Worm (Caenorhabditis elegans) whole organism, L3 larva: Measurements from ENCODE around the gene K07H8.12.

Experiments
- ZK546.5 ChIP-seq: sonication (generic microtip); optimal IDR thresholded peaks from 2 replicates; lab custom pipeline; 2017; ENCODE audit warnings: missing biosample characterization, missing genetic modification characterization
- ama-1 ChIP-seq: fragments of 150-350 bp; optimal IDR thresholded peaks from 2 replicates; lab custom pipeline; 2018
- lin-15B ChIP-seq: fragments of 150-350 bp; optimal IDR thresholded peaks from 2 replicates; lab custom pipeline; 2014; ENCODE audit warnings: missing biosample characterization, missing genetic modification characterization
- mdl-1 ChIP-seq: fragments of 150-350 bp; optimal IDR thresholded peaks from 2 replicates; lab custom pipeline; 2014; ENCODE audit warnings: missing biosample characterization, missing genetic modification characterization
- nfya-1 ChIP-seq: sonication (generic microtip); optimal IDR thresholded peaks from 2 replicates; lab custom pipeline; 2017; ENCODE audit warnings: missing genetic modification characterization, mild to moderate bottlenecking, missing compliant biosample characterization, antibody characterized with exemption, moderate library complexity; ENCODE audit not compliant: insufficient read depth
- nhr-11 ChIP-seq: fragments of 150-350 bp; optimal IDR thresholded peaks from 2 replicates; lab custom pipeline; 2014; ENCODE audit warnings: missing biosample characterization, missing genetic modification characterization
- nhr-12 ChIP-seq: fragments of 150-350 bp; optimal IDR thresholded peaks from 2 replicates; lab custom pipeline; 2014; ENCODE audit warnings: missing biosample characterization, missing genetic modification characterization
- nhr-25 ChIP-seq: sonication (generic microtip); optimal IDR thresholded peaks from 2 replicates; lab custom pipeline; 2017; ENCODE audit warnings: missing biosample characterization, missing genetic modification characterization
- nhr-77 ChIP-seq: fragments of 150-350 bp; optimal IDR thresholded peaks from 2 replicates; lab custom pipeline; 2014; ENCODE audit warnings: missing biosample characterization, missing genetic modification characterization
- skn-1 ChIP-seq: fragments of 150-350 bp; optimal IDR thresholded peaks from 2 replicates; lab custom pipeline; 2014; ENCODE audit warnings: missing biosample characterization, missing genetic modification characterization
- tbx-2 ChIP-seq: sonication (generic microtip); optimal IDR thresholded peaks from 2 replicates; lab custom pipeline; 2016; ENCODE audit warnings: mild to moderate bottlenecking, missing genetic modification characterization, missing compliant biosample characterization
- unc-62 ChIP-seq: fragments of 150-350 bp; sonication (generic microtip); optimal IDR thresholded peaks from 4 replicates; lab custom pipeline; 2014; ENCODE audit warnings: missing biosample characterization, missing genetic modification reagents, missing genetic modification characterization
- zag-1 ChIP-seq: fragments of 150-350 bp; optimal IDR thresholded peaks from 2 replicates; lab custom pipeline; 2014; ENCODE audit warnings: missing biosample characterization, missing genetic modification characterization
- ztf-4 ChIP-seq: fragments of 150-350 bp; optimal IDR thresholded peaks from 2 replicates; lab custom pipeline; 2014; ENCODE audit warnings: missing biosample characterization, missing genetic modification characterization

DNA sequence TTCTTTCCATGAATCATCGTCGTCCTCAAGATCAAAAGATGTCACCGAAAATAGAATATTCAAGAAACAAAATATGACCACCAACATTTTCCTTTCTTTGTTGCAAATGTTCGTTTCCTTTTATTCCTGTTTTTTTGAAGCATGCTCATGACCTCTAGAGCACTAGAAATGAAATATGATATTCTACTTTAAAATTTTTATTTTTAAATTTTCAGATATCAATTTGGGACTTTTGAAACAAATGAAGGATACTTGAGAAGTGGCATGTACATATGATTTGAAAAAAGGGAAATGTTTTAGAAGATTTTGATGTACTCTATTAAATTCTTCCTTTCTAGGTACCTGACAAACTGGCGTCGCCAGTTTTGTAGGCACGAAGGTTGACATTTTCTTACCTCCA, 1.3 kb downstream of the K07H8.12 start, which contains the start of gene K07H8.11:
- TF ChIP-seq unc-62 (GFP tag; lab: Kevin White, UChicago): no peak
- TF ChIP-seq nhr-77: no peak
- TF ChIP-seq lin-15B (tag; lab: Kevin White, UChicago): no peak
- TF ChIP-seq ZK546.5 (tag; lab: Kevin White, UChicago): no peak
- TF ChIP-seq nhr-25 (tag; lab: Kevin White, UChicago): no peak
- TF ChIP-seq ztf-4 (tag; lab: Kevin White, UChicago): no peak
- TF ChIP-seq zag-1 (tag; lab: Kevin White, UChicago): no peak
- no peak for TF ChIP-seq tbx-2 (tag; lab: Kevin White, UChicago)
- no peak for TF ChIP-seq ama-1 (lab: Kevin White, UChicago)
- TF ChIP-seq skn-1 (tag; lab: Kevin White, UChicago): no peak
- TF ChIP-seq nfya-1: no peak
- no peak for TF ChIP-seq nhr-11 (tag; lab: Kevin White, UChicago)
- TF ChIP-seq mdl-1 (tag; lab: Kevin White, UChicago): no peak
- TF ChIP-seq nhr-12: no peak
